Fruit fly (Drosophila melanogaster) whole organism, adult: ENCODE results near the gene Sec16.

Experiments
- CG7045 ChIP-seq: fragments of 200-800 bp; sonication (Bioruptor generic); optimal IDR thresholded peaks from 2 replicates; lab custom pipeline; 2017; ENCODE audit warnings: missing biosample characterization, mild to moderate bottlenecking, missing genetic modification characterization
- ovo ChIP-seq: fragments of 200-800 bp; sonication (Bioruptor generic); optimal IDR thresholded peaks from 2 replicates; lab custom pipeline; 2016; ENCODE audit warnings: missing biosample characterization, missing genetic modification characterization

dm6 chrX:12645361-12645760 lies 49.5 kb downstream of the Sec16 start:
- TF ChIP-seq ovo (no peak), CG7045 (no peak)
